Fruit fly (Drosophila melanogaster): Measurements from ENCODE around the gene msd5.

Gene msd5

dm6 chr3L:1313039-1313766, 19.7 kb downstream of the msd5 start, which contains the start of the genes sturkopf and Herc4 (continued):
- TF ChIP-seq rib (GFP tag; IDR thresholded peaks at IDR 0.05) (peak; percentile 21; the same call in 1 of the 2 replicates), CG13123 (GFP tag; optimal IDR thresholded peaks at IDR 0.05) (peak; percentile 43), CG10267 (tag; optimal IDR thresholded peaks at IDR 0.05) (peak; percentile 58), ssp (GFP tag; IDR thresholded peaks at IDR 0.05) (0 out of 2 replicates have a peak, but pooled peaks have one; percentile 16), amos (GFP tag; IDR thresholded peaks at IDR 0.05; ENCODE audit: partially characterized antibody) (no peak), Oli (tag; optimal IDR thresholded peaks at IDR 0.05) (peak; percentile 78), Ada2b (GFP tag; IDR thresholded peaks at IDR 0.05) (0 out of 2 replicates have a peak, but pooled peaks have one; percentile 41), luna (GFP tag; optimal IDR thresholded peaks at IDR 0.05) (peak; percentile 81), CG2129 (GFP tag; IDR thresholded peaks at IDR 0.05; ENCODE audit: partially characterized antibody) (no peak), NC2α (GFP tag; optimal IDR thresholded peaks at IDR 0.05) (peak; percentile 22), CG17829 (tag; optimal IDR thresholded peaks at IDR 0.05) (peak; percentile 67), CG4404 (GFP tag; IDR thresholded peaks at IDR 0.05) (no peak), repo (GFP tag; optimal IDR thresholded peaks at IDR 0.05) (no peak), trem (tag; optimal IDR thresholded peaks at IDR 0.05) (peak; percentile 98), CG14860 (GFP tag; IDR thresholded peaks at IDR 0.05; ENCODE audit: partially characterized antibody) (no peak), slp2 (GFP tag; optimal IDR thresholded peaks at IDR 0.05) (peak; percentile 77), CG10274 (GFP tag; optimal IDR thresholded peaks at IDR 0.05) (no peak), sd (tag; optimal IDR thresholded peaks at IDR 0.05) (peak; percentile 22), gsb (GFP tag; IDR thresholded peaks at IDR 0.05) (peak; percentile 39; the same call in 1 of the 2 replicates), dati (GFP tag; IDR thresholded peaks at IDR 0.05) (no peak), CG1024 (GFP tag; IDR thresholded peaks at IDR 0.05) (0 out of 2 replicates have a peak, but pooled peaks have one; percentile 7), Bdp1 (GFP tag; optimal IDR thresholded peaks at IDR 0.05) (peak; percentile 51), E2f2 (GFP tag; IDR thresholded peaks at IDR 0.05) (peak; percentile 38; the same call in 1 of the 2 replicates), E2f1 (GFP tag; IDR thresholded peaks at IDR 0.05) (peak; percentile 44; the same call in 1 of the 2 replicates), sisA (GFP tag; IDR thresholded peaks at IDR 0.05) (peak; percentile 76)

- peak; percentile 56 for TF ChIP-seq CHES-1-like (GFP tag; optimal IDR thresholded peaks at IDR 0.05)
- TF ChIP-seq ash1 (GFP tag; optimal IDR thresholded peaks at IDR 0.05) = peak; percentile 5
- peak; percentile 68 for TF ChIP-seq CG30403 (GFP tag; optimal IDR thresholded peaks at IDR 0.05)
- peak; percentile 62 for TF ChIP-seq CG6272 (GFP tag; IDR thresholded peaks at IDR 0.05)
- peak; percentile 96 for TF ChIP-seq Dref (GFP tag; IDR thresholded peaks at IDR 0.05)
- TF ChIP-seq Hr51 (GFP tag; optimal IDR thresholded peaks at IDR 0.05) = peak in 1 of 2 experiments; percentile 48
- no peak for TF ChIP-seq lbe (GFP tag; optimal IDR thresholded peaks at IDR 0.05)
- no peak for TF ChIP-seq ATbp (GFP tag; optimal IDR thresholded peaks at IDR 0.05)
- no peak for TF ChIP-seq Lhr (GFP tag; optimal IDR thresholded peaks at IDR 0.05)
- peak; percentile 79 for TF ChIP-seq tx (GFP tag; optimal IDR thresholded peaks at IDR 0.05)
- peak; percentile 56 for TF ChIP-seq twi (tag; optimal IDR thresholded peaks at IDR 0.05)
- no peak for TF ChIP-seq CG16779 (GFP tag; IDR thresholded peaks at IDR 0.05)
- 0 out of 4 replicates have a peak, but pooled peaks have one; percentile 57 for TF ChIP-seq chinmo (GFP tag; IDR thresholded peaks at IDR 0.05; ENCODE audit: partially characterized antibody)
- no peak for TF ChIP-seq croc (GFP tag; conservative IDR thresholded peaks at IDR 0.05)
- TF ChIP-seq caup (GFP tag; optimal IDR thresholded peaks at IDR 0.05; ENCODE audit: severe bottlenecking) = peak; percentile 63
- peak; percentile 93 for TF ChIP-seq sens (GFP tag)
- TF ChIP-seq CG18764 (GFP tag; optimal IDR thresholded peaks at IDR 0.05) = no peak
- TF ChIP-seq CG12659 (GFP tag; optimal IDR thresholded peaks at IDR 0.05) = peak; percentile 86
- TF ChIP-seq klu (GFP tag; IDR thresholded peaks at IDR 0.05) = no peak
- TF ChIP-seq H15 (GFP tag; IDR thresholded peaks at IDR 0.05) = no peak
- no peak for TF ChIP-seq CG6254 (GFP tag; optimal IDR thresholded peaks at IDR 0.05)
- TF ChIP-seq peb (GFP tag; IDR thresholded peaks at IDR 0.05) = no peak
- no peak for TF ChIP-seq stc (GFP tag; IDR thresholded peaks at IDR 0.05)
- TF ChIP-seq gfzf (GFP tag; optimal IDR thresholded peaks at IDR 0.05) = peak; percentile 43
Observed at dm6 chr3L:1307005-1307632, 25.8 kb downstream of the msd5 start, which contains the start of the genes Ctr9 and Nt5a. Gene Ctr9 (plus strand): TSS chr3L:1307224. Gene Nt5a (minus strand): TSS chr3L:1307418.

Measured in whole organism, embryonic.